Worm (Caenorhabditis elegans) whole organism, young adult: ENCODE data around the gene sax-2.

Experiments used
- B0035.1 ChIP-seq: sonication (generic microtip); optimal IDR thresholded peaks from 2 replicates; lab custom pipeline; 2016; ENCODE audit warnings: missing genetic modification characterization, mild to moderate bottlenecking, missing compliant biosample characterization, missing genotype, missing genetic modification reagents
- F10E7.11 ChIP-seq: sonication (generic microtip); optimal IDR thresholded peaks from 2 replicates; lab custom pipeline; 2017; ENCODE audit warnings: mild to moderate bottlenecking, missing genetic modification characterization, moderate library complexity, missing compliant biosample characterization
- ccch-3 ChIP-seq: fragments of 200-800 bp; sonication (Bioruptor generic); optimal IDR thresholded peaks from 2 replicates; lab custom pipeline; 2018; ENCODE audit warnings: mild to moderate bottlenecking, missing genetic modification characterization, missing compliant biosample characterization
- cebp-2 ChIP-seq: fragments of 200-800 bp; sonication (Bioruptor generic); IDR thresholded peaks from 2 replicates; pipeline ENCODE4 v1.3.6; 2022; ENCODE audit warnings: missing genetic modification characterization, missing compliant biosample characterization
- die-1 ChIP-seq: sonication (generic microtip); optimal IDR thresholded peaks from 2 replicates; lab custom pipeline; 2016; ENCODE audit warnings: missing genotype, mild to moderate bottlenecking, missing genetic modification characterization, missing compliant biosample characterization
- gei-17 ChIP-seq: fragments of 200-800 bp; sonication (Bioruptor generic); optimal IDR thresholded peaks from 2 replicates; lab custom pipeline; 2018; ENCODE audit warnings: mild to moderate bottlenecking, missing genetic modification characterization, missing compliant biosample characterization
- nfya-1 ChIP-seq: sonication (generic microtip); optimal IDR thresholded peaks from 2 replicates; lab custom pipeline; 2017; ENCODE audit warnings: antibody characterized with exemption, missing compliant biosample characterization, missing genetic modification characterization, borderline replicate concordance; ENCODE audit not compliant: insufficient read depth
- pbrm-1 ChIP-seq: fragments of 200-800 bp; sonication (Bioruptor generic); IDR thresholded peaks from 2 replicates; pipeline ENCODE4 v1.3.6; 2022; ENCODE audit warnings: missing genetic modification reagents, missing genetic modification characterization, missing compliant biosample characterization
- pha-4 ChIP-seq: fragments of 150-350 bp; sonication (generic microtip); optimal IDR thresholded peaks from 2 replicates; lab custom pipeline; 2014; ENCODE audit warnings: missing biosample characterization, missing genetic modification reagents, missing genetic modification characterization
- rec-8 ChIP-seq, 2 experiments: sonication (generic microtip); optimal IDR thresholded peaks; 2 replicates each; lab custom pipeline; 2016; ENCODE audit warnings: mild to moderate bottlenecking in 2 of 2, missing genetic modification characterization in 2 of 2, missing genetic modification reagents in 2 of 2, missing genotype in 2 of 2, missing biosample characterization in 1 of 2, missing compliant biosample characterization in 1 of 2, moderate library complexity in 1 of 2
- unc-130 ChIP-seq: sonication (generic microtip); optimal IDR thresholded peaks from 2 replicates; lab custom pipeline; 2016; ENCODE audit warnings: missing genetic modification reagents, missing genetic modification characterization, missing compliant biosample characterization
- unc-62 ChIP-seq: fragments of 150-350 bp; optimal IDR thresholded peaks from 2 replicates; lab custom pipeline; 2014; ENCODE audit warnings: missing biosample characterization, missing genetic modification reagents, missing genetic modification characterization

DNA sequence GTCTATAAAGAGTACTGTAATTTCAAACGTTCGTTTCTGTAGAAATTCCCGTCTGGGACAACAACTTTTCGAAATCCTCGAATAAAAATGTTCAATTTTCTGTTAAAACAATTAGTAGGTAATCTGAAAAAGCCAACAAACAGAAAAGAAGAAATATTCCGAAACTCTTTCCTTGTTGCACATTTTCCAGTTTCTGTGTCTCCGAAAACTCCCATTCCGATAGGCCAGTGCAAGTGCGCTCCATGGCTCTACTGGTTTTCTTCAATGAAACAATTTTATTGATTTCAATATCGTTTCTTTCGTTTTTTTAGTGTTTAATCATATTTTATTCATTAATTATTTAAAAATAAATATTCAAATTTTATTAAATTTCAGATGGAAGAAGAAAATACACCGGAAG, 6.9 kb upstream of the sax-2 start, which contains the start of gene F54D8.6:
- TF ChIP-seq pha-4 (no peak), die-1 (tag; lab: Kevin White, UChicago) (no peak), unc-130 (no peak), F10E7.11 (no peak), unc-62 (GFP tag; lab: Kevin White, UChicago) (no peak), nfya-1 (tag; lab: Kevin White, UChicago) (no peak), pbrm-1 (no peak), rec-8 (tag; optimal IDR thresholded peaks at IDR 0.05; lab: Kevin White, UChicago) (no peak), B0035.1 (tag; lab: Kevin White, UChicago) (no peak), cebp-2 (no peak), gei-17 (GFP tag; lab: Kevin White, UChicago) (no peak), ccch-3 (GFP tag; lab: Kevin White, UChicago) (no peak)
